Fruit fly (Drosophila melanogaster) whole organism, pupa: ENCODE results near the gene CG15253.

Experiments
- CG13204 ChIP-seq: fragments of 200-800 bp; sonication (Bioruptor generic); optimal IDR thresholded peaks from 2 replicates; lab custom pipeline; 2018; ENCODE audit warnings: missing biosample characterization, mild to moderate bottlenecking, missing genetic modification characterization, moderate library complexity
- CG14655 ChIP-seq: fragments of 200-800 bp; sonication (Bioruptor generic); optimal IDR thresholded peaks from 3 replicates; lab custom pipeline; 2017; ENCODE audit warnings: mild to moderate bottlenecking, missing biosample characterization, missing genetic modification reagents, missing genetic modification characterization
- CG15710 ChIP-seq: fragments of 200-800 bp; sonication (Bioruptor generic); optimal IDR thresholded peaks from 2 replicates; lab custom pipeline; 2018; ENCODE audit warnings: missing biosample characterization, mild to moderate bottlenecking, missing genetic modification characterization, moderate library complexity
- CG17806 ChIP-seq: fragments of 200-800 bp; sonication (Bioruptor generic); optimal IDR thresholded peaks from 2 replicates; lab custom pipeline; 2018; ENCODE audit warnings: missing biosample characterization, mild to moderate bottlenecking, missing genetic modification characterization, moderate library complexity
- CG32121 ChIP-seq: fragments of 200-800 bp; sonication (Bioruptor generic); IDR thresholded peaks from 2 replicates; pipeline ENCODE4 v1.3.6; 2022; ENCODE audit warnings: missing biosample characterization, missing genetic modification characterization
- CG34367 ChIP-seq: fragments of 200-800 bp; sonication (Bioruptor generic); optimal IDR thresholded peaks from 2 replicates; lab custom pipeline; 2018; ENCODE audit warnings: missing biosample characterization, mild to moderate bottlenecking, missing genetic modification characterization
- CG8301 ChIP-seq: fragments of 200-800 bp; sonication (Bioruptor generic); optimal IDR thresholded peaks from 2 replicates; lab custom pipeline; 2018; ENCODE audit warnings: missing biosample characterization, mild to moderate bottlenecking, missing genetic modification characterization
- EcR ChIP-seq: fragments of 200-800 bp; sonication (Bioruptor generic); optimal IDR thresholded peaks from 3 replicates; lab custom pipeline; 2019; ENCODE audit warnings: missing biosample characterization, missing genetic modification characterization, mild to moderate bottlenecking, moderate library complexity, missing genetic modification reagents
- Ets98B ChIP-seq: fragments of 200-800 bp; sonication (Bioruptor generic); IDR thresholded peaks from 2 replicates; pipeline ENCODE4 v1.3.6; 2022; ENCODE audit warnings: missing biosample characterization, missing genetic modification characterization
- Pif1A ChIP-seq: fragments of 200-800 bp; sonication (Bioruptor generic); optimal IDR thresholded peaks from 3 replicates; lab custom pipeline; 2016; ENCODE audit warnings: missing biosample characterization, missing genetic modification characterization
- Pif1B ChIP-seq: fragments of 200-800 bp; sonication (Bioruptor generic); optimal IDR thresholded peaks from 3 replicates; lab custom pipeline; 2016; ENCODE audit warnings: missing biosample characterization, missing genetic modification characterization
- Snoo ChIP-seq: fragments of 200-800 bp; sonication (Bioruptor generic); optimal IDR thresholded peaks from 3 replicates; lab custom pipeline; 2017; ENCODE audit warnings: missing biosample characterization, mild to moderate bottlenecking, missing genetic modification characterization, inconsistent platforms
- gl ChIP-seq: fragments of 200-800 bp; sonication (Bioruptor generic); optimal IDR thresholded peaks from 2 replicates; lab custom pipeline; 2018; ENCODE audit warnings: missing biosample characterization, mild to moderate bottlenecking, missing genetic modification characterization

DNA sequence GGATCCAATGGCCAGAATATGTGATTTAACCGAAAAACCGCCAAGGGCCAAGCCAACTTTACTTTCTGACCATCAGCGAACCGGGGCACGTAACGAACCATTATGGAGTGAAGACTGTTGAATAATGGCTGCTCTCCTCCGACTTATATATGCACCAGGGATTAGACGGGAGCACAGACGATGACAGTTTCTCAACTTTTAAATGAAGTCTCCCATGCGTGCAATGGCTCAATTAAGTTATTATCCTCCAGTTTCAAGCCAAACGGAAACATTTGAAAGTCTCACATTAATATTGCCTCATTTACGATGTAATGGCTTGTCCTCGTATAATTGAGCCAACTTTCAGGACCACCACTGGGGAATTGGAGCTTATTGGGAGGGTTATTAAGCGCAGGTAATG lies 7.3 kb upstream of the CG15253 start, which contains the start of gene Or35a:
- TF ChIP-seq CG13204 (GFP tag; lab: Kevin White, UChicago) (no peak), Snoo (no peak), gl (tag; lab: Kevin White, UChicago) (no peak), Pif1A (GFP tag; lab: Kevin White, UChicago) (no peak), Pif1B (GFP tag; lab: Kevin White, UChicago) (no peak), Ets98B (GFP tag; lab: Robert Waterston, UW) (no peak), CG14655 (no peak), CG32121 (GFP tag; lab: Robert Waterston, UW) (no peak), CG34367 (no peak), CG15710 (tag; lab: Kevin White, UChicago) (no peak), CG8301 (tag; lab: Kevin White, UChicago) (no peak), EcR (GFP tag; lab: Kevin White, UChicago) (no peak), CG17806 (tag; lab: Kevin White, UChicago) (no peak)
